Worm (Caenorhabditis elegans): ENCODE results near the gene W06F12.2.

The W06F12.2 gene

ce11 chrIII:13770017-13770416 lies 38.5 kb upstream of the W06F12.2 start:
- no peak for TF ChIP-seq nhr-71 (tag; optimal IDR thresholded peaks at IDR 0.05)
- TF ChIP-seq ama-1 (optimal IDR thresholded peaks at IDR 0.05), result no peak
- no peak for TF ChIP-seq sptf-1 (tag; optimal IDR thresholded peaks at IDR 0.05)
- TF ChIP-seq hpl-2 (GFP tag; optimal IDR thresholded peaks at IDR 0.05), result no peak
- no peak for TF ChIP-seq xbp-1 (tag; optimal IDR thresholded peaks at IDR 0.05)
- TF ChIP-seq snu-23 (GFP tag; optimal IDR thresholded peaks at IDR 0.05), result no peak
- TF ChIP-seq elt-3 (tag; optimal IDR thresholded peaks at IDR 0.05), result no peak
- no peak for TF ChIP-seq blmp-1 (tag; optimal IDR thresholded peaks at IDR 0.05)

- TF ChIP-seq dpl-1 (GFP tag; optimal IDR thresholded peaks at IDR 0.05) (peak in 2 of 3 experiments; percentile 0 to 58), xbp-1 (tag; optimal IDR thresholded peaks at IDR 0.05) (no peak), unc-86 (tag; optimal IDR thresholded peaks at IDR 0.05) (no peak), C16A3.4 (tag; optimal IDR thresholded peaks at IDR 0.05) (no peak), ces-1 (GFP tag; optimal IDR thresholded peaks at IDR 0.05) (no peak), lin-14 (GFP tag; optimal IDR thresholded peaks at IDR 0.05) (peak; percentile 26), hpl-2 (GFP tag; optimal IDR thresholded peaks at IDR 0.05) (no peak), nhr-71 (tag; optimal IDR thresholded peaks at IDR 0.05) (no peak), hlh-17 (GFP tag; optimal IDR thresholded peaks at IDR 0.05; ENCODE audit: borderline replicate concordance) (no peak), nhr-90 (tag; optimal IDR thresholded peaks at IDR 0.05; ENCODE audit: poor library complexity) (no peak), vab-15 (tag; optimal IDR thresholded peaks at IDR 0.05) (no peak), tbx-2 (tag; optimal IDR thresholded peaks at IDR 0.05) (no peak), lin-35 (GFP tag; optimal IDR thresholded peaks at IDR 0.05) (peak in 1 of 2 experiments; percentile 20), unc-98 (GFP tag; IDR thresholded peaks at IDR 0.05) (no peak), jun-1 (tag; optimal IDR thresholded peaks at IDR 0.05) (no peak), swsn-7 (tag; optimal IDR thresholded peaks at IDR 0.05) (no peak), efl-1 (optimal IDR thresholded peaks at IDR 0.05) (peak; percentile 18 to 45), efl-1 (GFP tag; optimal IDR thresholded peaks at IDR 0.05 in 1 of 2) (peak in 1 of 2 experiments; percentile 54), lin-13 (GFP tag; optimal IDR thresholded peaks at IDR 0.05) (no peak), ceh-88 (GFP tag; IDR thresholded peaks at IDR 0.05) (no peak), snu-23 (GFP tag; optimal IDR thresholded peaks at IDR 0.05) (no peak), pqm-1 (tag; optimal IDR thresholded peaks at IDR 0.05) (no peak), unc-130 (tag; optimal IDR thresholded peaks at IDR 0.05) (no peak), ceh-8 (GFP tag; optimal IDR thresholded peaks at IDR 0.05) (no peak), lsy-2 (tag; optimal IDR thresholded peaks at IDR 0.05) (no peak), ama-1 (optimal IDR thresholded peaks at IDR 0.05) (no peak), elt-3 (tag; optimal IDR thresholded peaks at IDR 0.05) (no peak), C04F5.9 (tag; optimal IDR thresholded peaks at IDR 0.05) (no peak), ztf-11 (tag; optimal IDR thresholded peaks at IDR 0.05) (no peak), sptf-1 (tag; optimal IDR thresholded peaks at IDR 0.05) (no peak), mep-1 (tag; optimal IDR thresholded peaks at IDR 0.05) (no peak), blmp-1 (tag; optimal IDR thresholded peaks at IDR 0.05) (no peak), dsc-1 (tag; optimal IDR thresholded peaks at IDR 0.05) (no peak), unc-30 (tag; optimal IDR thresholded peaks at IDR 0.05) (no peak)
These were observed 36.7 kb upstream of the W06F12.2 start, which contains the start of gene rml-1 for ce11 chrIII:13768074-13768662. TSS of gene rml-1 (minus strand) at chrIII:13768092.

- TF ChIP-seq mdl-1 (tag; optimal IDR thresholded peaks at IDR 0.05), result peak in 1 of 2 experiments; percentile 30
- TF ChIP-seq lin-35 (GFP tag; optimal IDR thresholded peaks at IDR 0.05), result peak in 1 of 2 experiments; percentile 60
- no peak for TF ChIP-seq egl-13 (tag; optimal IDR thresholded peaks at IDR 0.05)
- peak; percentile 83 for TF ChIP-seq elt-2 (tag; optimal IDR thresholded peaks at IDR 0.05)
- TF ChIP-seq ceh-88 (GFP tag; IDR thresholded peaks at IDR 0.05), result no peak
- peak; percentile 65 for TF ChIP-seq blmp-1 (tag; optimal IDR thresholded peaks at IDR 0.05)
- TF ChIP-seq lin-14 (GFP tag; optimal IDR thresholded peaks at IDR 0.05), result peak; percentile 25
- TF ChIP-seq nhr-47 (tag; optimal IDR thresholded peaks at IDR 0.05), result no peak
- no peak for TF ChIP-seq nhr-12 (tag; optimal IDR thresholded peaks at IDR 0.05)
- no peak for TF ChIP-seq nhr-19 (GFP tag; conservative IDR thresholded peaks at IDR 0.05)
- no peak for TF ChIP-seq mef-2 (tag; optimal IDR thresholded peaks at IDR 0.05)
- peak; percentile 44 for TF ChIP-seq nhr-20 (tag; optimal IDR thresholded peaks at IDR 0.05)
- TF ChIP-seq swsn-7 (tag; optimal IDR thresholded peaks at IDR 0.05), result no peak
- no peak for TF ChIP-seq lin-15B (tag; optimal IDR thresholded peaks at IDR 0.05)
- TF ChIP-seq snu-23 (GFP tag; optimal IDR thresholded peaks at IDR 0.05), result peak; percentile 20
- TF ChIP-seq elt-3 (tag; optimal IDR thresholded peaks at IDR 0.05), result peak in 3 of 6 experiments; percentile 52 to 70 (median 67)
- TF ChIP-seq nhr-85 (tag), result peak; percentile 38
- peak; percentile 39 for TF ChIP-seq lin-13 (GFP tag; optimal IDR thresholded peaks at IDR 0.05)
- no peak for TF ChIP-seq mep-1 (tag; optimal IDR thresholded peaks at IDR 0.05)
- TF ChIP-seq fkh-8 (tag; optimal IDR thresholded peaks at IDR 0.05), result no peak
- no peak for TF ChIP-seq pax-3 (tag; optimal IDR thresholded peaks at IDR 0.05)
- TF ChIP-seq nhr-71 (tag; optimal IDR thresholded peaks at IDR 0.05), result peak; percentile 44
- TF ChIP-seq dpl-1 (GFP tag; optimal IDR thresholded peaks at IDR 0.05), result peak in 1 of 3 experiments; percentile 14
- TF ChIP-seq efl-1 (optimal IDR thresholded peaks at IDR 0.05), result peak in 1 of 2 experiments; percentile 8
- peak in 1 of 2 experiments; percentile 92 for TF ChIP-seq efl-1 (GFP tag; optimal IDR thresholded peaks at IDR 0.05 in 1 of 2)
These were observed 35.3 kb upstream of the W06F12.2 start for ce11 chrIII:13766704-13767323.

Measured in whole organism, L1 larva.